Worm (Caenorhabditis elegans) whole organism, late embryonic: ENCODE data around the gene R11D1.12.

Source experiments
- K02D7.2 ChIP-seq: sonication (generic microtip); optimal IDR thresholded peaks from 2 replicates; lab custom pipeline; 2017; ENCODE audit warnings: mild to moderate bottlenecking, missing genetic modification characterization, missing compliant biosample characterization
- T23F11.4 ChIP-seq: fragments of 200-800 bp; sonication (Bioruptor generic); optimal IDR thresholded peaks from 2 replicates; lab custom pipeline; 2018; ENCODE audit warnings: mild to moderate bottlenecking, missing genetic modification characterization, missing compliant biosample characterization
- eyg-1 ChIP-seq: sonication (generic microtip); optimal IDR thresholded peaks from 2 replicates; lab custom pipeline; 2016; ENCODE audit warnings: missing genotype, missing genetic modification characterization, missing compliant biosample characterization

DNA sequence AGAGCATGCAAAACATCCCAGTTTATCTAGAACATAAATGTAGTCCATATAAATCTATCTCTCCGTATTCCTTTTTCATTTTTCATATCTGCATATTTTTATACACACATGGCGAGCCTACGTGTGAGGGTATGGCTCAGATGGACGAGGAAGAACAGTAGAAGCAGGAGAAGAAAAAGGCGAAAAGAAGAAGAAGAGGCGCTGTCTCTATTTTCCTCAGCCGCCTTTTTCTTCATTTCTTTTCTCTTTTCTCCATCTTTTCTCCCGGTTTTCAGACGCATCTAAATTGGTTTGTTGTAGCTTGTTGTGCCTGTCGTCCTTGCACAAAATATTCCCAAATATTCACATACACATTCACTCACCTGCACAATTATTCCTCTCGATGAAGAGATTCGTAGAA is 29.8 kb downstream of the R11D1.12 start, which contains the start of gene K10C8.4:
- no peak for TF ChIP-seq K02D7.2 (tag; lab: Kevin White, UChicago)
- no peak for TF ChIP-seq T23F11.4 (GFP tag; lab: Kevin White, UChicago)
- TF ChIP-seq eyg-1 (tag; lab: Kevin White, UChicago) = no peak
